Worm (Caenorhabditis elegans) whole organism, L3 larva: ENCODE measurements around the gene npr-17.
"Not testable (repeated sequence)": the region's sequence is repeated elsewhere in the genome, so short reads cannot be mapped to it uniquely, and the experiment has no call there.

Experiments
- R02D3.7 ChIP-seq: fragments of 150-350 bp; optimal IDR thresholded peaks from 2 replicates; lab custom pipeline; 2014; ENCODE audit warnings: missing biosample characterization, missing genetic modification characterization
- ZK546.5 ChIP-seq: sonication (generic microtip); optimal IDR thresholded peaks from 2 replicates; lab custom pipeline; 2017; ENCODE audit warnings: missing biosample characterization, missing genetic modification characterization
- ama-1 ChIP-seq: fragments of 150-350 bp; optimal IDR thresholded peaks from 2 replicates; lab custom pipeline; 2018
- ceh-28 ChIP-seq: fragments of 150-350 bp; optimal IDR thresholded peaks from 2 replicates; lab custom pipeline; 2014; ENCODE audit warnings: missing biosample characterization, missing genetic modification reagents, missing genetic modification characterization
- ceh-82 ChIP-seq: fragments of 150-350 bp; optimal IDR thresholded peaks from 2 replicates; lab custom pipeline; 2014; ENCODE audit warnings: missing biosample characterization, missing genetic modification characterization
- daf-12 ChIP-seq: fragments of 150-350 bp; optimal IDR thresholded peaks from 2 replicates; lab custom pipeline; 2014; ENCODE audit warnings: missing biosample characterization, missing genetic modification reagents, missing genetic modification characterization
- egl-27 ChIP-seq: sonication (generic microtip); optimal IDR thresholded peaks from 4 replicates; lab custom pipeline; 2017; ENCODE audit warnings: missing biosample characterization, missing genetic modification reagents, missing genetic modification characterization
- egl-5 ChIP-seq: fragments of 150-350 bp; optimal IDR thresholded peaks from 2 replicates; lab custom pipeline; 2017; ENCODE audit warnings: missing biosample characterization, missing genetic modification reagents, missing genetic modification characterization, inconsistent platforms
- fkh-10 ChIP-seq: sonication (generic microtip); optimal IDR thresholded peaks from 2 replicates; lab custom pipeline; 2017; ENCODE audit warnings: missing biosample characterization, missing genetic modification reagents, missing genetic modification characterization
- fos-1 ChIP-seq: fragments of 150-350 bp; optimal IDR thresholded peaks from 2 replicates; lab custom pipeline; 2014; ENCODE audit warnings: missing biosample characterization, missing genetic modification characterization
- jun-1 ChIP-seq: fragments of 150-350 bp; optimal IDR thresholded peaks from 2 replicates; lab custom pipeline; 2014; ENCODE audit warnings: missing biosample characterization, missing genetic modification reagents, missing genetic modification characterization
- lin-15B ChIP-seq: fragments of 150-350 bp; optimal IDR thresholded peaks from 2 replicates; lab custom pipeline; 2014; ENCODE audit warnings: missing biosample characterization, missing genetic modification characterization
- lsy-12 ChIP-seq: sonication (generic microtip); optimal IDR thresholded peaks from 2 replicates; lab custom pipeline; 2016; ENCODE audit warnings: mild to moderate bottlenecking, missing genetic modification characterization, missing compliant biosample characterization
- mml-1 ChIP-seq: fragments of 150-350 bp; sonication (generic microtip); optimal IDR thresholded peaks from 3 replicates; lab custom pipeline; 2014; ENCODE audit warnings: missing biosample characterization, missing genetic modification characterization
- nfya-1 ChIP-seq: sonication (generic microtip); optimal IDR thresholded peaks from 2 replicates; lab custom pipeline; 2017; ENCODE audit warnings: missing genetic modification characterization, mild to moderate bottlenecking, missing compliant biosample characterization, antibody characterized with exemption, moderate library complexity; ENCODE audit not compliant: insufficient read depth
- nhr-11 ChIP-seq: fragments of 150-350 bp; optimal IDR thresholded peaks from 2 replicates; lab custom pipeline; 2014; ENCODE audit warnings: missing biosample characterization, missing genetic modification characterization
- nhr-23 ChIP-seq: fragments of 150-350 bp; optimal IDR thresholded peaks from 2 replicates; lab custom pipeline; 2014; ENCODE audit warnings: missing biosample characterization, missing genetic modification reagents, missing genetic modification characterization
- nhr-237 ChIP-seq: fragments of 150-350 bp; optimal IDR thresholded peaks from 2 replicates; lab custom pipeline; 2014; ENCODE audit warnings: missing biosample characterization, missing genetic modification characterization
- nhr-43 ChIP-seq: sonication (generic microtip); optimal IDR thresholded peaks from 2 replicates; lab custom pipeline; 2016; ENCODE audit warnings: mild to moderate bottlenecking, missing genetic modification characterization, missing compliant biosample characterization; ENCODE audit not compliant: poor library complexity, severe bottlenecking
- nhr-76 ChIP-seq: fragments of 150-350 bp; sonication (generic microtip); optimal IDR thresholded peaks from 5 replicates; lab custom pipeline; 2014; ENCODE audit warnings: missing biosample characterization, missing genetic modification characterization
- pha-4 ChIP-seq: fragments of 150-350 bp; optimal IDR thresholded peaks from 2 replicates; lab custom pipeline; 2014; ENCODE audit warnings: missing biosample characterization, missing genetic modification reagents, missing genetic modification characterization
- pqm-1 ChIP-seq: fragments of 150-350 bp; optimal IDR thresholded peaks from 2 replicates; lab custom pipeline; 2017; ENCODE audit warnings: missing biosample characterization, missing genetic modification characterization, inconsistent platforms
- skn-1 ChIP-seq: fragments of 150-350 bp; optimal IDR thresholded peaks from 2 replicates; lab custom pipeline; 2014; ENCODE audit warnings: missing biosample characterization, missing genetic modification characterization
- snpc-4 ChIP-seq: fragments of 150-350 bp; optimal IDR thresholded peaks from 2 replicates; lab custom pipeline; 2014; ENCODE audit warnings: missing biosample characterization, missing genetic modification characterization
- tbx-2 ChIP-seq: sonication (generic microtip); optimal IDR thresholded peaks from 2 replicates; lab custom pipeline; 2016; ENCODE audit warnings: mild to moderate bottlenecking, missing genetic modification characterization, missing compliant biosample characterization
- unc-39 ChIP-seq: sonication (generic microtip); optimal IDR thresholded peaks from 4 replicates; lab custom pipeline; 2017; ENCODE audit warnings: missing biosample characterization, missing genetic modification characterization
- zag-1 ChIP-seq: fragments of 150-350 bp; optimal IDR thresholded peaks from 2 replicates; lab custom pipeline; 2014; ENCODE audit warnings: missing biosample characterization, missing genetic modification characterization
- ztf-4 ChIP-seq: fragments of 150-350 bp; optimal IDR thresholded peaks from 2 replicates; lab custom pipeline; 2014; ENCODE audit warnings: missing biosample characterization, missing genetic modification characterization

Gene npr-17

DNA sequence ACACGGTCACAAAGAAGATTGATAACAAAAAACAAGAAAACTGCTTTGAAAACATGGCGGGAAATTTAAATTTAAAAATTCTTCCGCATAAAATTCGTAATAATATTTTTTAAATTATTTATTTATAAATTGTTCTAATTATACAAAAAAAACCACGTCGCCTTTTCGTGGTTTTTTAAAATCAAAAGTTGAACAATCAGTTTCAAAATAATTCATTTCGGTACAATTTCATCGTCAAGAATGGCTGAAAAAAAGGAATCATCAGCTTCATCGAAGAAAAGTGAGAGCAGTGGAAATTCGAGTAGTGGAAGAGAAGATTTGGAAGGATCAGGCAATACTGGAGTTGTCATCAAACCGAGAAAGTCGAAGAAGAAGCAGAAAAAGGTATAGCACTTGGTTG is 27.1 kb downstream of the npr-17 start, which contains the start of the genes F54H12.8 and F54H12.7:
F54H12.8 (minus strand) TSS at position 101 of the 400 bp plus-strand sequence.
F54H12.7 (plus strand) TSS at position 229 of the 400 bp plus-strand sequence.
- TF ChIP-seq nfya-1 (no peak), daf-12 (no peak), ceh-82 (no peak), mml-1 (tag; lab: Kevin White, UChicago) (no peak), unc-39 (tag; lab: Kevin White, UChicago) (no peak), nhr-237 (no peak), skn-1 (no peak), tbx-2 (no peak), nhr-11 (tag; lab: Kevin White, UChicago) (no peak), ceh-28 (no peak), lin-15B (tag; lab: Kevin White, UChicago) (no peak), fkh-10 (GFP tag; lab: Kevin White, UChicago) (no peak), R02D3.7 (no peak), lsy-12 (tag; lab: Kevin White, UChicago) (no peak)

DNA sequence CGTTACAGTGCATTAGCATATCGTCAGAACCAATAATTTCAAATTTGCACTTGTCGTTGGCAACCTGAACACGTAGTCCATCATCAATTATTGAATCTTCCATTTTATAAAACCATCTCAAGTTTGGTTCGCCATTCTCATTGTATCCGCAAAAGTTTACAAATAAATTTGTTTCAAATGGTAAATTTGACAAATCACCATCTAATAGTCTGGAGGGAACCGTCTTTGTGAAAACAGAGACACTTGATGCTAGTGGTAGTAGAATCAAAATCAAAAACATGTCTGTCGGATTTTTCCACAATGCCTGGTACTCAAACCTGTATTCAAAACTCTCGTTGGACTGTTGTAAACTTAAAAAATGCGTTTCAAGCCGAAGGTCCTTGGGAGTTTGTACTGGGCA is 32.0 kb downstream of the npr-17 start, which contains the start of gene F54H12.2:
F54H12.2 (plus strand) TSS at position 301 of the 400 bp plus-strand sequence.
- not testable (repeated sequence) for TF ChIP-seq nhr-43 (tag; lab: Kevin White, UChicago); ceh-82; unc-39 (tag; lab: Kevin White, UChicago)

DNA sequence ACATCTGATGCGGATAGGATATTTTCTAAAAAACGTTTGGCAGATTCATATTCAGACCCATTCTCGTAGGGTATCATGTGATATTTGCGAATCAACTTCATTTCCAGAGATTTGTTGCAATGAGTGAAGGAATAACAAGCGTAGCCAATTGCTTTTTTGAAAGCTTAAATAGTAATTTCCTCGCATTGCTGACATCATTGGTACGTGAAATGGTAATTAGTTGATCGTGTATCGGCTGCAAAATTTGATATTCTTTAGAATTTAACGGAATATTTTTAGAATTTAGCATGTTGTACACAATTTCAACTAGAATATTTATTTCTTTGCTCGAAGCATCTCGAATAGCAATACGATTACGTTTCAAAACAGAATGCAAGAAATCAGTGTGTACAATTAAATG is 33.6 kb downstream of the npr-17 start, which contains the start of gene F54H12.4:
F54H12.4 (minus strand) TSS at position 101 of the 400 bp plus-strand sequence.
- not testable (repeated sequence) for TF ChIP-seq snpc-4 (tag; lab: Kevin White, UChicago); pqm-1 (tag; lab: Kevin White, UChicago); egl-27

DNA sequence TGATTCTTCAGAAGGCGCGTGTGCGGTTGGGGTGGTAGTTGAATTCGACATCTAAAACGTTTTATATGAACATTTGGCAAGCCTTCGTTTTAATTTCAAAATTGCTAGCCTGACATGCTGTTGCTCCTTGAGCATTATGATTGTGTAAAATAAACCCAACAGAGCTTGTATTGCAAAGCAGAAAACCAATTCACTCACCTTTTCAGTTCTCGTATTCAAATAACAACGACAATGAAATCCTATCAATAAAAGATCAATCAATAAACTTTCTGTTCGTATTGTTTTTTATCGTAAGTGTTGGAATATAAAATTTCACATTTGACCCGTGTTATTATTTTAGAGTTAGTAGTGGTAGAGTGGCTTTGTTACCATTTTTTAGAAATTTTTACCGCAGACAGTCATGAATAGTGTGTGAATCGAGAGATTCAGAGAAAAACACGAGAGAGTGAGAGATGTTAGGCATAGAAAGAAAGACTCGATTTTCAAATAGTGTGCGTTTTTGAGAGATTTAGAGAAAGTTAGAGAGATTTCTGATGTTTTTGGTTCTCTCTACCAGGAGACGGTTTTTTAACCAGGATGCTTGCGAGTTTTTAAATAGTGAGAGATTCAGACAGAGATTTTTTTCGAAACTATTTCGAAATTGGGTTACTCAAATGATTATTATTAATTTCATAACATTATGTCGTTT is 37.2 kb downstream of the npr-17 start, which contains the start of gene F54H12.10:
F54H12.10 (minus strand) TSS at position 51 of the 688 bp plus-strand sequence.
- TF ChIP-seq jun-1, zag-1, egl-27: not testable (repeated sequence)

DNA sequence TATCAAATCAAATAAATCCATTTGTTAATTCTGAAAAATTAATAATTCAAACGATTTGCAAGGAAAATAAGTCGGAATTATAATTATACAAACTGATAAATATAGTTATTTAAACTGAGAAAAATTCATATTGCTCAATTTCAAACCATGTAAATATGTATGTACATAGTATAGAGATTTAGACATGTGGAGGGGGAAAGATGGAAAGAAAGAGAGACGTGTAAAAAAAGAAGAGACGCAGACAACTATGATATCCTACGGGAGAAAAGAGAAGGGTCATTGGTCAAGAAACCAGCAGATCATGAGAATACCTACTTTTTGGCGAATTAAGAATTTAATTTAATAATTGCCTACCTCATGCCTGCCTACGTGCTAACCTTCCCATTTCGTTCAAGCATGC is 38.2 kb downstream of the npr-17 start, which contains the start of gene C29E4.11:
C29E4.11 (minus strand) TSS at position 30 of the 400 bp plus-strand sequence.
- TF ChIP-seq unc-39 (tag; lab: Kevin White, UChicago) (no peak), nfya-1 (peak; percentile 32), ztf-4 (no peak), pha-4 (peak; percentile 66), nhr-11 (tag; lab: Kevin White, UChicago) (no peak), nhr-23 (tag; lab: Kevin White, UChicago) (peak; percentile 30)

DNA sequence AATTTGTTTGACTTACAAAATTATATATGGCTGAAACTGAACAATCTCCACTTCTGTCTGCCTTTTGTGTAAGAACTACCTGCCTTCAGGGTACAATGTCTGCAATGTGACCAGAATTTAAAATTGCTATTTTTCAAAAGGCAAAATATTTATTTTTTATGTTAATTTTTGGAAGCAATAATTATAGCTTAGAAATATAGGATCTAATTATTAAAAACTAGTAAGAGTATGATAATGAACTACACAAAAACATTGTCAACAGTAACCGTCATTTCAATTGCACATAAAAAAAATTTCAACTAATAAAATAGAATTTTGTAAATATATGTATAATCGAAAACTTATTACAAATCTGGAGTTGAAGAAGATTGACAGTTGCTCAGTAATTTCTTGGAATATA is 39.3 kb downstream of the npr-17 start, which contains the start of gene C29E4.9:
C29E4.9 (minus strand) TSS at position 101 of the 400 bp plus-strand sequence.
- no peak for TF ChIP-seq nhr-11 (tag; lab: Kevin White, UChicago)

DNA sequence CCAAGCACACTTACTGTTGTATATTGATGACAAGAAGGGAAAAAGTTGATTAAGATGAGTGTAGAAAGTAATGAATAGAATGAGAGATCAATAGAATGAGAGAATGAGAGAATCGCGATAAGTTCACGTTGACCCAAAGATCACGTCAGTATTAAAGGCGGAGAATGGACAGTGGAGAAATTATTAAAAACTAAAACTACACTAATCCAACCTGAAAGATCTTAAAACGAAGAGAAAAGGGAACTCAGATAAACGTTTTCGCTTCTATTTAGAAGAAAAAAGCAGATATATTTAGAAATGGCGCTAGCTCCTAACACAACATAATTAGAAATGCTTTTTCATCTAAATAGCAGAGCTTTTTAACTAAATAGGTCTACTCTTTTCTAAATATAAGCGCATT is 43.0 kb downstream of the npr-17 start, which contains the start of gene let-754:
let-754 (minus strand) TSS at position 101 of the 400 bp plus-strand sequence.
- TF ChIP-seq nhr-76 (tag; lab: Kevin White, UChicago) (no peak), R02D3.7 (no peak), ZK546.5 (tag; lab: Kevin White, UChicago) (no peak), ama-1 (lab: Kevin White, UChicago) (no peak), egl-5 (tag; lab: Kevin White, UChicago) (no peak), zag-1 (no peak), fos-1 (tag; lab: Kevin White, UChicago) (no peak)
